Worm (Caenorhabditis elegans) whole organism, midembryonic: Measurements from ENCODE around the gene F42F12.11.

Experiments used
- T22C8.4 ChIP-seq: fragments of 200-800 bp; sonication (Bioruptor generic); IDR thresholded peaks from 2 replicates; pipeline ENCODE4 v1.3.6; 2022; ENCODE audit warnings: missing genetic modification characterization, missing compliant biosample characterization
- flt-1 ChIP-seq: fragments of 200-800 bp; sonication (Bioruptor generic); IDR thresholded peaks from 2 replicates; pipeline ENCODE4 v1.3.6; 2022; ENCODE audit warnings: missing genetic modification characterization, missing compliant biosample characterization
- med-1 ChIP-seq: sonication (generic microtip); optimal IDR thresholded peaks from 2 replicates; lab custom pipeline; 2017; ENCODE audit warnings: missing genetic modification characterization, mild to moderate bottlenecking, missing compliant biosample characterization, antibody characterized with exemption, missing genetic modification reagents; ENCODE audit not compliant: insufficient read depth
- ref-1 ChIP-seq: fragments of 200-800 bp; sonication (Bioruptor generic); conservative IDR thresholded peaks from 2 replicates; pipeline ENCODE4 v1.3.6; 2022; ENCODE audit warnings: missing genetic modification reagents, missing genetic modification characterization, missing compliant biosample characterization
- tab-1 ChIP-seq: fragments of 200-800 bp; sonication (Bioruptor generic); IDR thresholded peaks from 2 replicates; pipeline ENCODE4 v1.3.6; 2022; ENCODE audit warnings: missing genetic modification characterization, missing compliant biosample characterization
- ztf-23 ChIP-seq: fragments of 200-800 bp; sonication (Bioruptor generic); IDR thresholded peaks from 2 replicates; pipeline ENCODE4 v1.3.6; 2022; ENCODE audit warnings: missing genetic modification reagents, missing genetic modification characterization, missing compliant biosample characterization
- ztf-29 ChIP-seq: fragments of 200-800 bp; sonication (Bioruptor generic); IDR thresholded peaks from 2 replicates; pipeline ENCODE4 v1.3.6; 2022; ENCODE audit warnings: missing genetic modification reagents, missing genetic modification characterization, missing compliant biosample characterization

DNA sequence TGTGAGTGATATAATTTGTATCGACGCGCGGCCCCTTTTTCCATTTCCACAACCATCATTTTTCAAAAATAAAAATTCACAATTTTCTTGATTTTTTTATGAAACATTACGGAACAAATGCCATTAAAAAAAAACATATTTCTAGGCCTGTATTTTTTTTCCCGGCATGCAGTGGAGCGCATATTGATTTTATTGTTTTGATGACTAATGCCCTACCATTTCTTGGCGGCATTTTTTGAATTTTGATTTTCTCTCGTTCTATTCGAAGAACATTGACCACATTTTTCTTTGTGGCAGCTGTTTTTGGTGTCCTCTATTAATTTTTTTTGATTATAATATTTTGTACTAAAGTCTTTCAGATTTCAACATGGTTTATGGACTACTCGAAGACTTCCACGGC is 48.5 kb upstream of the F42F12.11 start, which contains the start of gene W06D11.3:
- TF ChIP-seq flt-1 (no peak), tab-1 (GFP tag; lab: Robert Waterston, UW) (no peak), ztf-23 (GFP tag; lab: Robert Waterston, UW) (no peak), T22C8.4 (no peak), ztf-29 (GFP tag; lab: Robert Waterston, UW) (no peak), med-1 (no peak), ref-1 (GFP tag; lab: Robert Waterston, UW) (no peak)
